Worm (Caenorhabditis elegans): ENCODE measurements around the gene fbxa-67.

fbxa-67 gene

ce11 chrIII:931405-931804, 19.1 kb downstream of the fbxa-67 start (continued):
- peak; percentile 79 for TF ChIP-seq F13H6.1 (tag; optimal IDR thresholded peaks at IDR 0.05)
- peak; percentile 97 for TF ChIP-seq elt-4 (tag; optimal IDR thresholded peaks at IDR 0.05)
- TF ChIP-seq ceh-18 (tag; optimal IDR thresholded peaks at IDR 0.05), result peak; percentile 34
- peak; percentile 95 for TF ChIP-seq hlh-13 (GFP tag; optimal IDR thresholded peaks at IDR 0.05)
- TF ChIP-seq pag-3 (tag; optimal IDR thresholded peaks at IDR 0.05; ENCODE audit: borderline replicate concordance), result peak; percentile 97

- TF ChIP-seq ceh-30 (tag; optimal IDR thresholded peaks at IDR 0.05) (no peak), pag-3 (tag; optimal IDR thresholded peaks at IDR 0.05; ENCODE audit: borderline replicate concordance) (no peak), odd-2 (tag; optimal IDR thresholded peaks at IDR 0.05) (no peak), ceh-24 (tag; optimal IDR thresholded peaks at IDR 0.05) (no peak), nfya-1 (tag; optimal IDR thresholded peaks at IDR 0.05) (no peak), pha-4 (tag; optimal IDR thresholded peaks at IDR 0.05) (no peak), pqm-1 (tag; optimal IDR thresholded peaks at IDR 0.05) (no peak), hlh-15 (tag; optimal IDR thresholded peaks at IDR 0.05) (no peak), tbx-2 (tag; optimal IDR thresholded peaks at IDR 0.05) (no peak), ceh-6 (GFP tag; optimal IDR thresholded peaks at IDR 0.05) (no peak), ahr-1 (tag; optimal IDR thresholded peaks at IDR 0.05) (no peak), zip-5 (tag; optimal IDR thresholded peaks at IDR 0.05) (no peak), fax-1 (tag; optimal IDR thresholded peaks at IDR 0.05) (no peak), K02D7.2 (tag; optimal IDR thresholded peaks at IDR 0.05) (no peak), ceh-18 (tag; optimal IDR thresholded peaks at IDR 0.05) (no peak), ama-1 (optimal IDR thresholded peaks at IDR 0.05) (no peak), eyg-1 (tag; optimal IDR thresholded peaks at IDR 0.05) (no peak)
Measured at ce11 chrIII:926216-926615, 24.3 kb downstream of the fbxa-67 start, which contains the start of gene pef-1. Gene pef-1 (minus strand): TSS chrIII:926316.

ce11 chrIII:919322-919721, 31.1 kb downstream of the fbxa-67 start, which contains the start of gene F23H11.7:
Gene F23H11.7 (minus strand): TSS chrIII:919422.
- no peak for TF ChIP-seq eyg-1 (tag; optimal IDR thresholded peaks at IDR 0.05)
- TF ChIP-seq ceh-48 (tag; optimal IDR thresholded peaks at IDR 0.05), result no peak
- no peak for TF ChIP-seq nfya-1 (tag; optimal IDR thresholded peaks at IDR 0.05)
- TF ChIP-seq mec-3 (tag; optimal IDR thresholded peaks at IDR 0.05; ENCODE audit: borderline replicate concordance), result no peak
- TF ChIP-seq madf-2 (tag; optimal IDR thresholded peaks at IDR 0.05), result no peak
- TF ChIP-seq hlh-8 (tag; optimal IDR thresholded peaks at IDR 0.05), result no peak
- TF ChIP-seq nhr-11 (tag; optimal IDR thresholded peaks at IDR 0.05), result no peak
- TF ChIP-seq pax-1 (tag; optimal IDR thresholded peaks at IDR 0.05), result no peak
- TF ChIP-seq C38D4.7 (GFP tag; optimal IDR thresholded peaks at IDR 0.05), result no peak
- TF ChIP-seq hlh-13 (GFP tag; optimal IDR thresholded peaks at IDR 0.05), result no peak
- TF ChIP-seq fax-1 (tag; optimal IDR thresholded peaks at IDR 0.05), result no peak
- no peak for TF ChIP-seq ets-4 (tag; optimal IDR thresholded peaks at IDR 0.05)
- no peak for TF ChIP-seq unc-86 (tag; optimal IDR thresholded peaks at IDR 0.05)

ce11 chrIII:916897-917296, 33.6 kb downstream of the fbxa-67 start, which contains the start of gene idpp-13:
Gene idpp-13 (minus strand): TSS chrIII:916997.
- no peak for TF ChIP-seq nfya-1 (tag; optimal IDR thresholded peaks at IDR 0.05)
- TF ChIP-seq npax-4 (tag; optimal IDR thresholded peaks at IDR 0.05), result no peak
- TF ChIP-seq pqm-1 (tag; optimal IDR thresholded peaks at IDR 0.05), result no peak
- no peak for TF ChIP-seq ceh-6 (GFP tag; optimal IDR thresholded peaks at IDR 0.05)
- TF ChIP-seq gmeb-2 (tag; optimal IDR thresholded peaks at IDR 0.05), result no peak
- no peak for TF ChIP-seq dmd-4 (tag; optimal IDR thresholded peaks at IDR 0.05; ENCODE audit: borderline replicate concordance)
- no peak for TF ChIP-seq odd-2 (tag; optimal IDR thresholded peaks at IDR 0.05)
- TF ChIP-seq dve-1 (tag; optimal IDR thresholded peaks at IDR 0.05), result no peak
- TF ChIP-seq hlh-30 (tag; optimal IDR thresholded peaks at IDR 0.05; ENCODE audit: insufficient read depth), result no peak

All from whole organism, late embryonic.